Worm (Caenorhabditis elegans): Measurements from ENCODE around the gene T04C9.3.

Gene T04C9.3

ce11 chrIII:5990090-5990489, 4.7 kb downstream of the T04C9.3 start:
- TF ChIP-seq ztf-16 (tag; optimal IDR thresholded peaks at IDR 0.05) (no peak), fkh-6 (tag; optimal IDR thresholded peaks at IDR 0.05) (no peak), rnt-1 (tag; optimal IDR thresholded peaks at IDR 0.05) (no peak), fax-1 (tag; optimal IDR thresholded peaks at IDR 0.05) (no peak), nfya-1 (tag; optimal IDR thresholded peaks at IDR 0.05) (no peak), eyg-1 (tag; optimal IDR thresholded peaks at IDR 0.05) (no peak), ceh-48 (tag; optimal IDR thresholded peaks at IDR 0.05) (no peak)

- TF ChIP-seq unc-42 (tag; optimal IDR thresholded peaks at IDR 0.05) (peak; percentile 51), ceh-22 (tag; optimal IDR thresholded peaks at IDR 0.05) (no peak), unc-55 (GFP tag; optimal IDR thresholded peaks at IDR 0.05) (peak; percentile 47)
These were observed 5.9 kb downstream of the T04C9.3 start, which contains the start of gene T04C9.2 for ce11 chrIII:5991142-5991930. T04C9.2 (plus strand) TSS chrIII:5991880.

ce11 chrIII:5992043-5992442, 6.6 kb downstream of the T04C9.3 start:
- TF ChIP-seq unc-42 (tag; optimal IDR thresholded peaks at IDR 0.05) (peak; percentile 98), sdc-2 (tag; optimal IDR thresholded peaks at IDR 0.05) (no peak)

- no peak for TF ChIP-seq ceh-48 (tag; optimal IDR thresholded peaks at IDR 0.05)
- TF ChIP-seq madf-2 (tag; optimal IDR thresholded peaks at IDR 0.05), result no peak
- TF ChIP-seq ama-1 (optimal IDR thresholded peaks at IDR 0.05), result no peak
These were observed 7.5 kb downstream of the T04C9.3 start, which contains the start of gene T04C9.1 for ce11 chrIII:5992913-5993312. T04C9.1 (plus strand) TSS chrIII:5993213.

- TF ChIP-seq unc-42 (tag; optimal IDR thresholded peaks at IDR 0.05), result peak; percentile 33
- no peak for TF ChIP-seq lin-11 (tag; optimal IDR thresholded peaks at IDR 0.05)
These were observed 13.2 kb downstream of the T04C9.3 start for ce11 chrIII:5998640-5999039.

ce11 chrIII:5999629-6000028, 14.2 kb downstream of the T04C9.3 start:
- TF ChIP-seq tbx-2 (tag; optimal IDR thresholded peaks at IDR 0.05) (no peak), unc-42 (tag; optimal IDR thresholded peaks at IDR 0.05) (peak; percentile 36)

ce11 chrIII:6002024-6002423, 16.6 kb downstream of the T04C9.3 start:
- TF ChIP-seq hlh-6 (tag; optimal IDR thresholded peaks at IDR 0.05) (no peak), pag-3 (tag; optimal IDR thresholded peaks at IDR 0.05; ENCODE audit: borderline replicate concordance) (no peak), ceh-18 (tag; optimal IDR thresholded peaks at IDR 0.05) (no peak), K09A11.1 (tag; optimal IDR thresholded peaks at IDR 0.05; ENCODE audit: insufficient read depth) (no peak), sdc-2 (tag; optimal IDR thresholded peaks at IDR 0.05) (no peak), elt-4 (tag; optimal IDR thresholded peaks at IDR 0.05) (no peak), ceh-19 (GFP tag; optimal IDR thresholded peaks at IDR 0.05) (no peak), pros-1 (tag; optimal IDR thresholded peaks at IDR 0.05) (no peak), elt-2 (tag; optimal IDR thresholded peaks at IDR 0.05) (no peak), unc-3 (GFP tag; conservative IDR thresholded peaks at IDR 0.05) (no peak), unc-3 (tag; optimal IDR thresholded peaks at IDR 0.05) (no peak), K02D7.2 (tag; optimal IDR thresholded peaks at IDR 0.05) (no peak), rnt-1 (tag; optimal IDR thresholded peaks at IDR 0.05) (no peak), nhr-232 (tag; optimal IDR thresholded peaks at IDR 0.05) (no peak)

- TF ChIP-seq odd-2 (tag; optimal IDR thresholded peaks at IDR 0.05), result no peak
- TF ChIP-seq ceh-31 (tag; optimal IDR thresholded peaks at IDR 0.05), result no peak
- TF ChIP-seq pros-1 (tag; optimal IDR thresholded peaks at IDR 0.05), result no peak
- no peak for TF ChIP-seq hlh-30 (tag; optimal IDR thresholded peaks at IDR 0.05; ENCODE audit: insufficient read depth)
- no peak for TF ChIP-seq zip-5 (tag; optimal IDR thresholded peaks at IDR 0.05)
- TF ChIP-seq unc-3 (GFP tag; conservative IDR thresholded peaks at IDR 0.05), result no peak
- TF ChIP-seq unc-3 (tag; optimal IDR thresholded peaks at IDR 0.05), result no peak
- no peak for TF ChIP-seq pha-2 (tag; optimal IDR thresholded peaks at IDR 0.05)
- no peak for TF ChIP-seq K02D7.2 (tag; optimal IDR thresholded peaks at IDR 0.05)
- TF ChIP-seq C38D4.7 (GFP tag; optimal IDR thresholded peaks at IDR 0.05), result no peak
- no peak for TF ChIP-seq ztf-16 (tag; optimal IDR thresholded peaks at IDR 0.05)
- no peak for TF ChIP-seq ahr-1 (tag; optimal IDR thresholded peaks at IDR 0.05)
- TF ChIP-seq sox-4 (tag; optimal IDR thresholded peaks at IDR 0.05), result no peak
- no peak for TF ChIP-seq syd-9 (tag; optimal IDR thresholded peaks at IDR 0.05)
- TF ChIP-seq ceh-14 (tag; optimal IDR thresholded peaks at IDR 0.05), result no peak
- no peak for TF ChIP-seq ceh-45 (GFP tag; IDR thresholded peaks at IDR 0.05)
These were observed 21.0 kb downstream of the T04C9.3 start for ce11 chrIII:6006453-6006852.

Measured in whole organism, late embryonic.